Fruit fly (Drosophila melanogaster): ENCODE data around the gene CG46448.

The CG46448 gene

DNA sequence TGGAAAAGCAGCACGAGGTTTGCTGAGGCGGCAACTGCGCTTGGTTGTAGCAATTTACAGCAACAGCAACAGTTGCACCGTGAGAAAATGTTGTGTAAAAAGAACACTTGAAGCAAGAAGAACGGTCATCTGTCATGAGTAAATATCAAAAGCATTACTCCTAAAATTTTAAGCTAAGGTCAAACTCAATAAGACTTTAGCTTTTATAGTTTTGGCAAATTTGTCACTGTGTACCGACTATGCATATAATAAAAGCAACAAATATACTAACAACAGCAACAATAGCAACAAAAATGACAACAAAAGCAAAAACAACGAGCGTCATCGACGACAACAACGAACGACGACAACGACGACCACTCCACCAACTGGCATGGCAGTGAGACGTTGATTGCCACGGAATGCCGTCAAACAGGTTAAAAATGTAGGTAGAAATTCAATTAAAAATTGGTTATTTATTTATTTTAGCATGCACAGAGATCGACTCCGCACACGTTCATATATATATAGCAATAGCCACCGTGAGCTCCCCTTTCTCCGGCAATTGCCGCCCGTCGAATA, 42.1 kb downstream of the CG46448 start (continued):
- no peak for TF ChIP-seq Dfd (GFP tag; optimal IDR thresholded peaks at IDR 0.05)
- TF ChIP-seq CG13775 (GFP tag; optimal IDR thresholded peaks at IDR 0.05), result peak; percentile 41
- peak; percentile 69 for TF ChIP-seq CrebB (tag; optimal IDR thresholded peaks at IDR 0.05)
- peak; percentile 83 for TF ChIP-seq pnt (GFP tag; optimal IDR thresholded peaks at IDR 0.05)
- peak; percentile 47; the same call in 1 of the 2 replicates for TF ChIP-seq CG6272 (GFP tag; IDR thresholded peaks at IDR 0.05)
- TF ChIP-seq hbn (GFP tag; IDR thresholded peaks at IDR 0.05; ENCODE audit: partially characterized antibody), result no peak
- peak; percentile 60 for TF ChIP-seq CG4617 (GFP tag; optimal IDR thresholded peaks at IDR 0.05; ENCODE audit: borderline replicate concordance)
- TF ChIP-seq sna (GFP tag; IDR thresholded peaks at IDR 0.05; ENCODE audit: partially characterized antibody), result no peak
- peak; percentile 41 for TF ChIP-seq CG9727 (GFP tag; optimal IDR thresholded peaks at IDR 0.05)
- peak; percentile 82 for TF ChIP-seq CG32767 (GFP tag; IDR thresholded peaks at IDR 0.05)
- TF ChIP-seq NC2β (GFP tag; optimal IDR thresholded peaks at IDR 0.05), result peak; percentile 75
- no peak for TF ChIP-seq CG4328 (GFP tag; optimal IDR thresholded peaks at IDR 0.05)
- peak; percentile 1 for TF ChIP-seq fu2 (GFP tag; optimal IDR thresholded peaks at IDR 0.05)
- peak; percentile 56 for TF ChIP-seq fd64A (GFP tag; optimal IDR thresholded peaks at IDR 0.05)
- TF ChIP-seq gro (GFP tag; optimal IDR thresholded peaks at IDR 0.05), result peak; percentile 19
- peak; percentile 72 for TF ChIP-seq crc (GFP tag; optimal IDR thresholded peaks at IDR 0.05)
- peak; percentile 57 for TF ChIP-seq CG10959 (GFP tag; IDR thresholded peaks at IDR 0.05)
- no peak for TF ChIP-seq nerfin-2 (GFP tag; IDR thresholded peaks at IDR 0.05; ENCODE audit: partially characterized antibody)
- peak; percentile 85 for TF ChIP-seq Ssrp (tag; optimal IDR thresholded peaks at IDR 0.05)
- peak; percentile 57 for TF ChIP-seq CG4854 (GFP tag; optimal IDR thresholded peaks at IDR 0.05)
- peak in 1 of 2 experiments; percentile 83 for TF ChIP-seq Eip74EF (GFP tag; optimal IDR thresholded peaks at IDR 0.05)
- TF ChIP-seq pzg (GFP tag; optimal IDR thresholded peaks at IDR 0.05), result no peak
- peak; percentile 27 for TF ChIP-seq CG10543 (GFP tag; optimal IDR thresholded peaks at IDR 0.05)
- TF ChIP-seq sug (tag; optimal IDR thresholded peaks at IDR 0.05), result peak; percentile 54
- 0 out of 2 replicates have a peak, but pooled peaks have one; percentile 26 for TF ChIP-seq Doc2 (GFP tag; IDR thresholded peaks at IDR 0.05)
- TF ChIP-seq unpg (GFP tag; optimal IDR thresholded peaks at IDR 0.05), result peak; percentile 88
- TF ChIP-seq CG18619 (GFP tag; optimal IDR thresholded peaks at IDR 0.05), result peak; percentile 62
- TF ChIP-seq CG32772 (GFP tag; IDR thresholded peaks at IDR 0.05), result peak; percentile 85
- TF ChIP-seq CG6654 (GFP tag; optimal IDR thresholded peaks at IDR 0.05), result peak; percentile 43
- peak; percentile 79 for TF ChIP-seq Xrp1 (GFP tag; IDR thresholded peaks at IDR 0.05)
- TF ChIP-seq chn (GFP tag; optimal IDR thresholded peaks at IDR 0.05), result peak; percentile 75
- TF ChIP-seq org-1 (GFP tag; optimal IDR thresholded peaks at IDR 0.05), result peak; percentile 77
- no peak for TF ChIP-seq CG15696 (tag; optimal IDR thresholded peaks at IDR 0.05)
- TF ChIP-seq Hr39 (optimal IDR thresholded peaks at IDR 0.05), result no peak
- TF ChIP-seq Gsc (GFP tag; IDR thresholded peaks at IDR 0.05), result peak; percentile 54; the same call in 1 of the 2 replicates
- peak; percentile 15 for TF ChIP-seq zfh2 (GFP tag; optimal IDR thresholded peaks at IDR 0.05)
- TF ChIP-seq YL-1 (GFP tag; optimal IDR thresholded peaks at IDR 0.05), result peak; percentile 26
- TF ChIP-seq bigmax (GFP tag; optimal IDR thresholded peaks at IDR 0.05), result no peak
- TF ChIP-seq Pdp1 (GFP tag; optimal IDR thresholded peaks at IDR 0.05), result peak; percentile 78 to 80
- TF ChIP-seq ro (GFP tag; IDR thresholded peaks at IDR 0.05), result peak; percentile 61
- TF ChIP-seq CG6175 (GFP tag; IDR thresholded peaks at IDR 0.05), result no peak
- peak; percentile 74 for TF ChIP-seq mam (GFP tag; optimal IDR thresholded peaks at IDR 0.05)
- TF ChIP-seq CG10565 (GFP tag; optimal IDR thresholded peaks at IDR 0.05), result no peak
- peak; percentile 69 for TF ChIP-seq fd3F (GFP tag; optimal IDR thresholded peaks at IDR 0.05)
- peak; percentile 82 for TF ChIP-seq CG9817 (tag; optimal IDR thresholded peaks at IDR 0.05)
- TF ChIP-seq CG17802 (tag; optimal IDR thresholded peaks at IDR 0.05), result peak; percentile 54
- TF ChIP-seq run (tag; optimal IDR thresholded peaks at IDR 0.05), result peak; percentile 63
- peak; percentile 77; the same call in 1 of the 2 replicates for TF ChIP-seq chm (GFP tag; IDR thresholded peaks at IDR 0.05)
- TF ChIP-seq CG7372 (GFP tag; IDR thresholded peaks at IDR 0.05), result peak; percentile 75

Measured in whole organism, embryonic.